Worm (Caenorhabditis elegans): ENCODE data around the gene bpnt-1.

bpnt-1 gene

DNA sequence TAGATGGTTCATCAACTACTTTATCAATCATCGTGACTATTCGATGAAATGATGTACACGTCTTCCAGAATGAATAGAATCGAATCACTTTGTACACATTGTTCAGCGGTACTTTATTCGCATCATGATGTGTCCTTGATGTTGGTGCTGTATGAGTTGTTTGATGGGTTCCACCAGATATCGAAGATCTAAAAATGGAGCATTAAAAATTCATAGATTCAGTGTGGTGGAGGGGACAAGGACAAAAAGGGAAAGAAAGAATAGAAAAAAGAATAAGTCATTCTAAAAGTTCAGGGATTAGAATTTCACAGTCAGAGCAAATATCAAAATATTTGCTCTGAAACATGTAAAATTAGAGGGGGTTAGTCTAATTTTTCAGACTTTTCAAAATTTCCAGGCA lies 24.8 kb downstream of the bpnt-1 start:
- TF ChIP-seq pha-4 (tag; optimal IDR thresholded peaks at IDR 0.05), result no peak
- no peak for TF ChIP-seq elt-1 (tag; optimal IDR thresholded peaks at IDR 0.05; ENCODE audit: borderline replicate concordance, insufficient read depth)
- TF ChIP-seq unc-62 (GFP tag; optimal IDR thresholded peaks at IDR 0.05), result no peak
- no peak for TF ChIP-seq mls-2 (tag; optimal IDR thresholded peaks at IDR 0.05)
- no peak for TF ChIP-seq flh-1 (GFP tag; optimal IDR thresholded peaks at IDR 0.05)
- no peak for TF ChIP-seq ceh-39 (tag; optimal IDR thresholded peaks at IDR 0.05)
- no peak for TF ChIP-seq nhr-2 (tag; optimal IDR thresholded peaks at IDR 0.05)
- TF ChIP-seq ces-1 (GFP tag; optimal IDR thresholded peaks at IDR 0.05), result no peak
- no peak for TF ChIP-seq ceh-43 (GFP tag; optimal IDR thresholded peaks at IDR 0.05)
- TF ChIP-seq lin-13 (tag; optimal IDR thresholded peaks at IDR 0.05), result no peak
- no peak for TF ChIP-seq mep-1 (tag; optimal IDR thresholded peaks at IDR 0.05)
- no peak for TF ChIP-seq snpc-4 (tag; optimal IDR thresholded peaks at IDR 0.05)
- no peak for TF ChIP-seq nhr-76 (tag; optimal IDR thresholded peaks at IDR 0.05)
- no peak for TF ChIP-seq mab-5 (tag; optimal IDR thresholded peaks at IDR 0.05)

DNA sequence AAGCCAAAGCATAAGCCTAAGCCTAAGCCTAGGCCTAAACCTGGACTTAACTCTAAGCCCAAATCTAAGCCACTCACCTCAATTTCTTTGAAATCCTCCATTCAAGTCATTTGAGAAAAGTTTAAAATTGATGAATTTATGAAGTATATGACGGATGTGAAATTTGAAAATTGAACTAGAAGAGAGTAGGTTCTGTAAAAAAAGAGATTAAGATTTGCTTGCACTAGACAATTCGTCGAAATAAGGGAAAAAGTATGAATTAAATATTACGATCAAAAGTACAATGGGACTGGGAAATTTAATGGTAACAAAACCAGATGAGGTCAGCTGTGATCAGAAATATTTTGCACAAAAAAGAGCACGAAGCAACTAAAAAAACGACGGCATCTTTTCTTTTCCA lies 33.0 kb downstream of the bpnt-1 start, which contains the start of gene twk-2:
TSS of gene twk-2 (minus strand) at position 101 of the 400 bp plus-strand sequence.
- TF ChIP-seq M03D4.4 (tag; optimal IDR thresholded peaks at IDR 0.05) (no peak), sptf-1 (tag; optimal IDR thresholded peaks at IDR 0.05) (no peak), snpc-4 (tag; optimal IDR thresholded peaks at IDR 0.05) (no peak), ces-1 (GFP tag; optimal IDR thresholded peaks at IDR 0.05) (no peak), drap-1 (GFP tag; optimal IDR thresholded peaks at IDR 0.05) (no peak), mls-2 (tag; optimal IDR thresholded peaks at IDR 0.05) (no peak), zip-8 (tag; optimal IDR thresholded peaks at IDR 0.05) (no peak)

DNA sequence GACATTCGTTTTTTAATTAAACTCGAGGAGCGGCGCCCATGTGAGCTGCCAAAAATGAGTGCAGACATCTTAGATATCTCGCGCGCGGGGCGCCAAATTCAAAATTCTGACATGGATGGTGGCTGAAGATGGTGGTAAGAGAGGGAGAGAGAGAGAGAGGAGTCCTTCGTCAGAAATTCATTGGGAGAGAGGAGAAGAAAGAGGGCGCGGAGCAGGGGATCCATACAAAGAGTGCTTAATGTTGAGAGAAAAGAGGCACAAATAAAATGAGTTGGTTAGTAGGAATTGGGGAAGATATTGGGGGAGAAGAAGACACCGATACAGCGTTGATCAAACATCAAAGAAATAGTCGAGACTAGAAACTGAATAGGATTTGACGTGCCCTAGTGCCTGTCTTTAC lies 33.4 kb downstream of the bpnt-1 start:
- no peak for TF ChIP-seq ham-2 (GFP tag; optimal IDR thresholded peaks at IDR 0.05)
- peak; percentile 55 for TF ChIP-seq ces-1 (GFP tag; optimal IDR thresholded peaks at IDR 0.05)

DNA sequence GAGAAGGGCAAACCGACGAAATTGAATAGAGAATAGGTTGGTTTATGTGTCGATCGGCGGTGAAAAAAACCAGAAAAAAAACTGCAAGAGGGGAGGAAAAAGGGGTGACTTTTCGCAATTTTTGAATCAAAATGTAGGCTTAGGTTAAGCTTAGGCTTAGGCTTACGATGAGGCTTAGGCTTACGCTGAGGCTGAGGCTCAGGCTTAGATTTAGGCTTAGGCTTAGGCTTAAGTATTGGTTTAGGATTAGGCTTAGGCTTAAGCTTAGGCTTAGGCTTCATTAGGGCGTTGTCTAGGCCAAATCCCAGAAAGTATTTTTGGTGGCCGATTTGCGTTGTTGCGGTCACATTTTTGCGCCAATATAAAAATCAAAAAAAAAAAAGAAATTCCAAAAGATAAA lies 34.8 kb downstream of the bpnt-1 start:
- no peak for TF ChIP-seq ceh-43 (GFP tag; optimal IDR thresholded peaks at IDR 0.05)
- TF ChIP-seq nhr-12 (tag; optimal IDR thresholded peaks at IDR 0.05), result no peak
- TF ChIP-seq lin-32 (GFP tag; optimal IDR thresholded peaks at IDR 0.05), result no peak
- TF ChIP-seq sptf-1 (tag; optimal IDR thresholded peaks at IDR 0.05), result no peak
- TF ChIP-seq M03D4.4 (tag; optimal IDR thresholded peaks at IDR 0.05), result no peak
- TF ChIP-seq unc-62 (GFP tag; optimal IDR thresholded peaks at IDR 0.05), result no peak
- TF ChIP-seq ces-1 (GFP tag; optimal IDR thresholded peaks at IDR 0.05), result no peak
- TF ChIP-seq snpc-4 (tag; optimal IDR thresholded peaks at IDR 0.05), result no peak
- no peak for TF ChIP-seq unc-39 (tag; optimal IDR thresholded peaks at IDR 0.05)
- no peak for TF ChIP-seq bed-3 (GFP tag; optimal IDR thresholded peaks at IDR 0.05)
- no peak for TF ChIP-seq mls-2 (tag; optimal IDR thresholded peaks at IDR 0.05)
- no peak for TF ChIP-seq nhr-2 (tag; optimal IDR thresholded peaks at IDR 0.05)
- no peak for TF ChIP-seq ceh-39 (tag; optimal IDR thresholded peaks at IDR 0.05)
- no peak for TF ChIP-seq drap-1 (GFP tag; optimal IDR thresholded peaks at IDR 0.05)
- TF ChIP-seq unc-120 (tag; optimal IDR thresholded peaks at IDR 0.05; ENCODE audit: poor library complexity, severe bottlenecking), result no peak
- no peak for TF ChIP-seq lsy-2 (tag; optimal IDR thresholded peaks at IDR 0.05)
- TF ChIP-seq blmp-1 (tag; optimal IDR thresholded peaks at IDR 0.05), result no peak

DNA sequence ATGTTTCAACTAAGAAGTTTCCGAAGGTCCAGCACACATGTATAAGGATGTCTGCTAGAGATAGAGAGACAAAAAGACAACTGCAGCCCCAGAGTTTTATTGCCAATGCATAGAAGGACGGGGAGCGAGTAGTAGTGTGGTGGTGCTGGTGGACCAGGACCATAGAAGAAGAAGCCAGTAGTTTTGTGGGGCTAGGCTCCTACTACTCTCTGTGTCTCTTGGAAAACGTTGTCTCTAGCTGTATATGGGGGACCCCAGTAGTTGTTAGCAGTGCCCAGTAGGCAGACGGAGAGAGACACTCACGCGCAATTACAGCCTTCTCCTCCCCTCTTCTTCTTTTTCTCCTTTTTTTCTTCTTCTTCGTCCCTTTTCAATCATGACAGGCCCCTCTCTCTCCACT lies 36.0 kb downstream of the bpnt-1 start:
- TF ChIP-seq unc-120 (tag; optimal IDR thresholded peaks at IDR 0.05; ENCODE audit: poor library complexity, severe bottlenecking) (no peak), ces-1 (GFP tag; optimal IDR thresholded peaks at IDR 0.05) (peak; percentile 45)

DNA sequence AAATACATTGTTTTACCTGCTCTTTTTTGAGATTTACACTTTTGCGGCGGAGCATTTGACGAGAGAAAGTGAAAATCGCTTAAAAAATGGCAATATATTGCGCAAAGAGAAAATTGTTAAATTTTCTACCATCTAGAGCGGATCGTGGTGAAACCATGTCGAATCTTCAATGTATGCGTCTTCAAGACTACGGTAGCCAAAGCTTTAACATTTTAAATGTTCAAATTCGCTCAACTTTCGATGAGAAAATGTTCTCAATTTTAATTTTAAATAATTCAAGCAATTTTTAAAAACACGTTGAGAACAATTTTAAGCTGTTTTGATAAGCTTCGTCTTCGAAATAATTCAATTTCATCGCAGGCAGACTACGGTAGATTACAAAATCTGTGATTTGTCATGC lies 40.2 kb downstream of the bpnt-1 start:
- no peak for TF ChIP-seq bed-3 (GFP tag; optimal IDR thresholded peaks at IDR 0.05)
- no peak for TF ChIP-seq M03D4.4 (tag; optimal IDR thresholded peaks at IDR 0.05)
- TF ChIP-seq cnd-1 (tag; optimal IDR thresholded peaks at IDR 0.05), result no peak
- TF ChIP-seq nhr-28 (tag; optimal IDR thresholded peaks at IDR 0.05), result no peak

DNA sequence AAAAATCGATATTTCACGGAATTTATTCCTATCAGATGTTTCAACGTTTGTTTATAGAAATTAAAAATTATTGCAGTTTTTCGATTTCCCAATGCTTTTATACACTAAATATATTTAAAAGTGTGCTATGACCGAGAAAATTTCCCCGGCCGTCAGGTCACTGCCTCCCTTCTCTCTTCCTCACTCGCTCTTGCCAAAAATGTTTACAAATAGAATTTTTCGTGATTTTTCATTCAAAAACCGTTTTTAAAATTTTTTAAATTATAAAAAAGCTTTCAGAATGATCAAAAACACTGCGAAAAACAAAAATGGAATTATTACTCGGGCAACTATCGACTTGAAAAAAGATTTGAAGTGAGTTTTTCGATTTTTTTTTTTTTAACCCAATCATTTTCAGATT lies 40.8 kb downstream of the bpnt-1 start, which contains the start of the genes T12C9.7 and vps-18:
TSS of gene T12C9.7 (minus strand) at position 101 of the 400 bp plus-strand sequence.
TSS of gene vps-18 (plus strand) at position 280 of the 400 bp plus-strand sequence.
- TF ChIP-seq mab-5 (tag; optimal IDR thresholded peaks at IDR 0.05), result no peak
- no peak for TF ChIP-seq bed-3 (GFP tag; optimal IDR thresholded peaks at IDR 0.05)
- TF ChIP-seq snpc-4 (tag; optimal IDR thresholded peaks at IDR 0.05), result no peak
- TF ChIP-seq sptf-1 (tag; optimal IDR thresholded peaks at IDR 0.05), result no peak
- no peak for TF ChIP-seq hlh-1 (tag; optimal IDR thresholded peaks at IDR 0.05)
- TF ChIP-seq zip-8 (tag; optimal IDR thresholded peaks at IDR 0.05), result no peak
- TF ChIP-seq ceh-83 (GFP tag; optimal IDR thresholded peaks at IDR 0.05), result no peak
- no peak for TF ChIP-seq lsy-2 (tag; optimal IDR thresholded peaks at IDR 0.05)
- TF ChIP-seq sem-2 (GFP tag; optimal IDR thresholded peaks at IDR 0.05), result no peak
